Fruit fly (Drosophila melanogaster): Measurements from ENCODE around the gene CG31869.

Gene CG31869

dm6 chr2L:10732343-10732808 is 68.5 kb downstream of the CG31869 start, which contains the start of the genes EMC3 and Dpy-30L1 (continued):
- TF ChIP-seq D19B (GFP tag; optimal IDR thresholded peaks at IDR 0.05) = no peak
- TF ChIP-seq CG3407 (GFP tag; optimal IDR thresholded peaks at IDR 0.05) = no peak
- no peak for TF ChIP-seq CG5953 (GFP tag; IDR thresholded peaks at IDR 0.05)
- TF ChIP-seq dimm (GFP tag; IDR thresholded peaks at IDR 0.05) = no peak
- TF ChIP-seq CG18011 (GFP tag; optimal IDR thresholded peaks at IDR 0.05) = peak; percentile 33
- peak; percentile 87 for TF ChIP-seq Sry-δ (GFP tag; optimal IDR thresholded peaks at IDR 0.05)
- TF ChIP-seq jumu (GFP tag; optimal IDR thresholded peaks at IDR 0.05) = peak; percentile 27
- TF ChIP-seq CG14667 (GFP tag; IDR thresholded peaks at IDR 0.05) = 0 out of 2 replicates have a peak, but pooled peaks have one; percentile 29
- peak; percentile 42 for TF ChIP-seq CG7786 (GFP tag; optimal IDR thresholded peaks at IDR 0.05)
- peak; percentile 48 for TF ChIP-seq H2.0 (GFP tag; IDR thresholded peaks at IDR 0.05)
- TF ChIP-seq gcm2 (GFP tag; optimal IDR thresholded peaks at IDR 0.05) = peak; percentile 12
- TF ChIP-seq CG16813 (GFP tag; IDR thresholded peaks at IDR 0.05; ENCODE audit: partially characterized antibody) = peak; percentile 88
- TF ChIP-seq lilli (GFP tag; optimal IDR thresholded peaks at IDR 0.05) = peak; percentile 78
- TF ChIP-seq Chrac-16 (GFP tag; optimal IDR thresholded peaks at IDR 0.05) = peak; percentile 67
- no peak for TF ChIP-seq CG11696 (GFP tag; IDR thresholded peaks at IDR 0.05)
- TF ChIP-seq CG2712 (tag; optimal IDR thresholded peaks at IDR 0.05) = peak; percentile 74
- TF ChIP-seq HLHmδ (GFP tag; optimal IDR thresholded peaks at IDR 0.05) = no peak
- no peak for TF ChIP-seq CG7987 (GFP tag; optimal IDR thresholded peaks at IDR 0.05)
- 0 out of 2 replicates have a peak, but pooled peaks have one; percentile 25 for TF ChIP-seq CG32767 (GFP tag; IDR thresholded peaks at IDR 0.05)
- no peak for TF ChIP-seq CG1529 (GFP tag; optimal IDR thresholded peaks at IDR 0.05)
- peak; percentile 37; the same call in 1 of the 2 replicates for TF ChIP-seq Xrp1 (GFP tag; IDR thresholded peaks at IDR 0.05)
- peak; percentile 11 for TF ChIP-seq Lhr (GFP tag; optimal IDR thresholded peaks at IDR 0.05)
- peak; percentile 30 for TF ChIP-seq pum (GFP tag; optimal IDR thresholded peaks at IDR 0.05)
- no peak for TF ChIP-seq HmgD (GFP tag; optimal IDR thresholded peaks at IDR 0.05)
- peak; percentile 65 for TF ChIP-seq CG6689 (GFP tag; IDR thresholded peaks at IDR 0.05)
- no peak for TF ChIP-seq CG17385 (GFP tag; optimal IDR thresholded peaks at IDR 0.05)
- TF ChIP-seq CG6765 (GFP tag; optimal IDR thresholded peaks at IDR 0.05) = peak; percentile 0
- peak; percentile 34 for TF ChIP-seq CG7556 (GFP tag; optimal IDR thresholded peaks at IDR 0.05)
- peak; percentile 64 for TF ChIP-seq CG17829 (tag; optimal IDR thresholded peaks at IDR 0.05)
- TF ChIP-seq org-1 (GFP tag; optimal IDR thresholded peaks at IDR 0.05) = no peak
- TF ChIP-seq NC2β (GFP tag; optimal IDR thresholded peaks at IDR 0.05) = peak; percentile 35
- no peak for TF ChIP-seq luna (GFP tag; optimal IDR thresholded peaks at IDR 0.05)
- TF ChIP-seq Hey (tag; optimal IDR thresholded peaks at IDR 0.05) = no peak
- TF ChIP-seq CG8359 (GFP tag; optimal IDR thresholded peaks at IDR 0.05; ENCODE audit: borderline replicate concordance) = no peak
- TF ChIP-seq HLH54F (GFP tag; optimal IDR thresholded peaks at IDR 0.05) = peak; percentile 32
- peak; percentile 56; the same call in 1 of the 2 replicates for TF ChIP-seq ato (GFP tag; IDR thresholded peaks at IDR 0.05; ENCODE audit: partially characterized antibody)
- peak; percentile 72; the same call in 2 of the 3 replicates for TF ChIP-seq Opbp (GFP tag; IDR thresholded peaks at IDR 0.05; ENCODE audit: partially characterized antibody)
- TF ChIP-seq kay (GFP tag; optimal IDR thresholded peaks at IDR 0.05) = peak; percentile 30
- peak; percentile 72 for TF ChIP-seq pzg (GFP tag; optimal IDR thresholded peaks at IDR 0.05)
- peak; percentile 85 for TF ChIP-seq Med (GFP tag)
- TF ChIP-seq Six4 (GFP tag; optimal IDR thresholded peaks at IDR 0.05) = no peak
- TF ChIP-seq CG4404 (GFP tag; IDR thresholded peaks at IDR 0.05) = no peak
- no peak for TF ChIP-seq gt (GFP tag; IDR thresholded peaks at IDR 0.05)
- no peak for TF ChIP-seq ara (GFP tag; IDR thresholded peaks at IDR 0.05)
- no peak for TF ChIP-seq ewg (GFP tag; optimal IDR thresholded peaks at IDR 0.05)
- TF ChIP-seq unc-4 (GFP tag; IDR thresholded peaks at IDR 0.05; ENCODE audit: partially characterized antibody) = peak; percentile 92
- TF ChIP-seq Bgb (GFP tag; IDR thresholded peaks at IDR 0.05; ENCODE audit: partially characterized antibody) = peak; percentile 75
- TF ChIP-seq Meics (GFP tag; optimal IDR thresholded peaks at IDR 0.05) = no peak
- TF ChIP-seq gsb-n (tag; optimal IDR thresholded peaks at IDR 0.05) = no peak
- peak; percentile 34 for TF ChIP-seq sisA (GFP tag; IDR thresholded peaks at IDR 0.05)
- no peak for TF ChIP-seq CG5245 (GFP tag; optimal IDR thresholded peaks at IDR 0.05)
